Fruit fly (Drosophila melanogaster) whole organism, adult: ENCODE measurements around the gene CG15423.

Experiments used
- Mnt ChIP-seq: fragments of 200-800 bp; sonication (Bioruptor generic); optimal IDR thresholded peaks from 2 replicates; lab custom pipeline; 2016; ENCODE audit warnings: missing biosample characterization, mild to moderate bottlenecking, missing genetic modification characterization
- cnc ChIP-seq, 2 experiments: fragments of >200 bp; optimal IDR thresholded peaks; 2 replicates each; lab custom pipeline; 2017
- ovo ChIP-seq: fragments of 200-800 bp; sonication (Bioruptor generic); optimal IDR thresholded peaks from 2 replicates; lab custom pipeline; 2016; ENCODE audit warnings: missing biosample characterization, missing genetic modification characterization

DNA sequence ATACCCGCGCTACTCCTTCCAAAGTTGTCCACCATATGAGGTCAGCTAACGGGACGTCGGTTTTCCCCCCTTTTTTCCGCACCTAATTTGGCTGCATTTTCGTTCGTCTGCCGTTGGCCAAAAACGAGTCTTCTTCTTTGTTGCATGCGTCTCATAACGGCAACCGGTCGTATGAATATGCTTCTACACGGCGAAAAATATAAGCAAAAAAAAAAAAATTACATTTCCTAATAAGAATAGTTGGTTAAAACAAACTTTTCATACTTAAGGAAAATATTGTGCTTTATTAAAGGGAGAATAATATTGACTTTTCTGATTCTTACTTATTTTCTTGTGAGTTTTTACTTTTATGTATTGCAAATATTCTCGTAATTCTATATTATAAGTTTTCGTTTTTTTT lies 19.2 kb downstream of the CG15423 start:
- TF ChIP-seq ovo (GFP tag; lab: Kevin White, UChicago) (no peak), Mnt (GFP tag; lab: Kevin White, UChicago) (no peak), cnc (optimal IDR thresholded peaks at IDR 0.05; lab: Kevin White, UChicago) (no peak)
